Fruit fly (Drosophila melanogaster) S2 (cell line): ENCODE measurements around the gene Hmbs.

Experiments
- CG8478 ChIP-seq: fragments of >200 bp; optimal IDR thresholded peaks from 2 replicates; lab custom pipeline; 2018
- CTCF ChIP-seq, 2 experiments: fragments of >200 bp; optimal IDR thresholded peaks; 2 replicates each; lab custom pipeline; 2018

- TF ChIP-seq CG8478 (lab: Kevin White, UChicago): no peak
- TF ChIP-seq CTCF (optimal IDR thresholded peaks at IDR 0.05; lab: Kevin White, UChicago): no peak
Measured at dm6 chr3L:1302950-1303352, 31.7 kb upstream of the Hmbs start.
